Worm (Caenorhabditis elegans): ENCODE data around the gene W02G9.4.

ce11 chrV:2660457-2660856, 6.2 kb upstream of the W02G9.4 start:
- no peak for TF ChIP-seq flt-1 (GFP tag; IDR thresholded peaks at IDR 0.05)
- TF ChIP-seq cog-1 (tag; optimal IDR thresholded peaks at IDR 0.05) = no peak
- TF ChIP-seq med-1 (GFP tag; optimal IDR thresholded peaks at IDR 0.05; ENCODE audit: insufficient read depth) = no peak
- no peak for TF ChIP-seq ztf-29 (GFP tag; IDR thresholded peaks at IDR 0.05)
- no peak for TF ChIP-seq ztf-23 (GFP tag; IDR thresholded peaks at IDR 0.05)
- no peak for TF ChIP-seq tab-1 (GFP tag; IDR thresholded peaks at IDR 0.05)
- no peak for TF ChIP-seq ref-1 (GFP tag; conservative IDR thresholded peaks at IDR 0.05)

All from whole organism, midembryonic.